Worm (Caenorhabditis elegans) whole organism, L1 larva: Measurements from ENCODE around the gene ulp-3.

Experiments used
- alr-1 ChIP-seq: fragments of 200-800 bp; sonication (Bioruptor generic); optimal IDR thresholded peaks from 2 replicates; lab custom pipeline; 2018; ENCODE audit warnings: borderline replicate concordance, mild to moderate bottlenecking, missing genetic modification characterization, missing compliant biosample characterization
- aly-2 ChIP-seq: fragments of 150-350 bp; optimal IDR thresholded peaks from 2 replicates; lab custom pipeline; 2014; ENCODE audit warnings: missing biosample characterization, missing genetic modification characterization
- ceh-82 ChIP-seq, 3 experiments: fragments of 150-350 bp in 1 of 3; sonication (generic microtip) in 2 of 3; optimal IDR thresholded peaks; 2 replicates each; lab custom pipeline; 2014 to 2017; ENCODE audit warnings: missing biosample characterization in 3 of 3, missing genetic modification characterization in 3 of 3
- elt-2 ChIP-seq: sonication (generic microtip); optimal IDR thresholded peaks from 2 replicates; lab custom pipeline; 2016; ENCODE audit warnings: missing genetic modification characterization, mild to moderate bottlenecking, inconsistent platforms, missing compliant biosample characterization, missing genetic modification reagents
- elt-3 ChIP-seq, 6 experiments: fragments of 150-350 bp in 1 of 6; sonication (generic microtip); optimal IDR thresholded peaks; 2 replicates each; lab custom pipeline; 2017 to 2018; ENCODE audit warnings: missing biosample characterization in 6 of 6, missing genetic modification characterization in 6 of 6, inconsistent platforms in 1 of 6
- lin-13 ChIP-seq: fragments of 150-350 bp; optimal IDR thresholded peaks from 2 replicates; lab custom pipeline; 2014; ENCODE audit warnings: missing biosample characterization, missing genetic modification reagents, missing genetic modification characterization
- lin-39 ChIP-seq: fragments of 150-350 bp; optimal IDR thresholded peaks from 2 replicates; lab custom pipeline; 2014; ENCODE audit warnings: missing biosample characterization, missing genetic modification reagents, missing genetic modification characterization
- nhr-76 ChIP-seq: sonication (generic microtip); optimal IDR thresholded peaks from 2 replicates; lab custom pipeline; 2017; ENCODE audit warnings: missing biosample characterization, missing genetic modification characterization
- nhr-77 ChIP-seq: fragments of 150-350 bp; optimal IDR thresholded peaks from 2 replicates; lab custom pipeline; 2014; ENCODE audit warnings: missing biosample characterization, missing genetic modification characterization
- snpc-4 ChIP-seq: fragments of 150-350 bp; optimal IDR thresholded peaks from 2 replicates; lab custom pipeline; 2014; ENCODE audit warnings: missing biosample characterization, missing genetic modification characterization
- sptf-1 ChIP-seq: fragments of 150-350 bp; optimal IDR thresholded peaks from 2 replicates; lab custom pipeline; 2014; ENCODE audit warnings: missing biosample characterization, missing genetic modification characterization
- tbx-2 ChIP-seq: sonication (generic microtip); optimal IDR thresholded peaks from 2 replicates; lab custom pipeline; 2016; ENCODE audit warnings: missing genetic modification characterization, missing compliant biosample characterization
- unc-62 ChIP-seq: fragments of 150-350 bp; optimal IDR thresholded peaks from 2 replicates; lab custom pipeline; 2014; ENCODE audit warnings: missing biosample characterization, missing genetic modification reagents, missing genetic modification characterization
- ztf-11 ChIP-seq, 2 experiments: sonication (generic microtip); optimal IDR thresholded peaks; 2 replicates each; lab custom pipeline; 2016 to 2017; ENCODE audit warnings: missing genetic modification characterization in 2 of 2, missing biosample characterization in 1 of 2, missing compliant biosample characterization in 1 of 2

- TF ChIP-seq ceh-82 (tag; optimal IDR thresholded peaks at IDR 0.05; lab: Kevin White, UChicago) (no peak), nhr-76 (tag; lab: Kevin White, UChicago) (no peak), alr-1 (tag; lab: Kevin White, UChicago) (no peak), elt-2 (tag; lab: Kevin White, UChicago) (no peak), snpc-4 (tag; lab: Kevin White, UChicago) (no peak), nhr-77 (tag; lab: Kevin White, UChicago) (no peak), elt-3 (tag; optimal IDR thresholded peaks at IDR 0.05; lab: Kevin White, UChicago) (no peak), aly-2 (tag; lab: Kevin White, UChicago) (no peak), tbx-2 (tag; lab: Kevin White, UChicago) (no peak), lin-39 (tag; lab: Kevin White, UChicago) (no peak), unc-62 (GFP tag; lab: Kevin White, UChicago) (no peak), ztf-11 (tag; optimal IDR thresholded peaks at IDR 0.05; lab: Kevin White, UChicago) (no peak), lin-13 (GFP tag; lab: Kevin White, UChicago) (no peak), sptf-1 (no peak)
Measured at ce11 chrIV:1952312-1952711, 11.1 kb upstream of the ulp-3 start.
